ENCODE assay signal across 1 fruit fly cellular context in the genomic region with DNA sequence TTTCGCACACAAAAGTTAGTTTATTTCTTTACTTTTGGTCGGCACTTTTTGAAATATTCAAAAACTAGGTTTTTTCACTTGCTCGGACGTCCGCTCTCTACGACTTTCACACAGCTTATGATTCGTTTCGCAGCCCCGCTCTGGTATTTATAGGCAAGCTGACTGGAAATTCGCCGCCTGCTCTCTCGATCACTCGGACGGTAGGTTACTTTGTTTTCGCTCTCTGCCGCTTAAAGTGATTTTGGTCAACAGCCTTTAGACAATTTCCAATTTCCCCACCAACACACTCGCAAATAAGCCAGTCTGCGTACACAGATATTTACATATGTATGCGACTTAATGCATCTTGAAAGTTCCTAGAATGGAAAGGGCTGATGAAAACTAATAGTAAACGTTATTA.
TF ChIP-seq lines count a peak whose summit lies in the region.

TSS of gene CG11700 (minus strand) at position 106 of the 400 bp plus-strand sequence.

TF ChIP-seq in whole organism, embryonic, 481 proteins besides CTCF, POLR2A, EP300 and RAD21 (continued from another document):
- no peak for TF ChIP-seq caup (GFP tag; optimal IDR thresholded peaks at IDR 0.05; lab: Kevin White, UChicago; ENCODE audit: severe bottlenecking)
- no peak for TF ChIP-seq crp (GFP tag; optimal IDR thresholded peaks at IDR 0.05; lab: Kevin White, UChicago)
- no peak for TF ChIP-seq PHDP (tag; optimal IDR thresholded peaks at IDR 0.05; lab: Kevin White, UChicago)
- 0 out of 2 replicates have a peak, but pooled peaks have one; percentile 13 for TF ChIP-seq vvl (GFP tag; IDR thresholded peaks at IDR 0.05; lab: Robert Waterston, UW)
- peak; percentile 4 for TF ChIP-seq Deaf1 (tag; optimal IDR thresholded peaks at IDR 0.05; lab: Kevin White, UChicago)
- no peak for TF ChIP-seq CG2678 (tag; optimal IDR thresholded peaks at IDR 0.05; lab: Kevin White, UChicago)
- no peak for TF ChIP-seq E2f2 (GFP tag; IDR thresholded peaks at IDR 0.05; lab: Robert Waterston, UW)
- TF ChIP-seq org-1 (GFP tag; optimal IDR thresholded peaks at IDR 0.05; lab: Kevin White, UChicago), result no peak
- TF ChIP-seq MTF-1 (GFP tag; optimal IDR thresholded peaks at IDR 0.05; lab: Kevin White, UChicago; ENCODE audit: borderline replicate concordance), result no peak
- no peak for TF ChIP-seq tgo (GFP tag; IDR thresholded peaks at IDR 0.05; lab: Robert Waterston, UW)
- TF ChIP-seq Atf-2 (GFP tag; optimal IDR thresholded peaks at IDR 0.05; lab: Kevin White, UChicago), result no peak
- TF ChIP-seq klu (GFP tag; IDR thresholded peaks at IDR 0.05; lab: Robert Waterston, UW), result no peak
- TF ChIP-seq Jarid2 (GFP tag; optimal IDR thresholded peaks at IDR 0.05; lab: Kevin White, UChicago), result peak; percentile 2
- TF ChIP-seq sens-2 (GFP tag; IDR thresholded peaks at IDR 0.05; lab: Robert Waterston, UW), result no peak
- no peak for TF ChIP-seq CG2199 (GFP tag; IDR thresholded peaks at IDR 0.05; lab: Robert Waterston, UW)
- TF ChIP-seq cg (GFP tag; optimal IDR thresholded peaks at IDR 0.05; lab: Kevin White, UChicago), result peak; percentile 55
- no peak for TF ChIP-seq CG7271 (tag; optimal IDR thresholded peaks at IDR 0.05; lab: Kevin White, UChicago)
- no peak for TF ChIP-seq so (GFP tag; IDR thresholded peaks at IDR 0.05; lab: Robert Waterston, UW)
